Worm (Caenorhabditis elegans) whole organism, midembryonic: Measurements from ENCODE around the gene osm-8.

Source experiments
- T22C8.4 ChIP-seq: fragments of 200-800 bp; sonication (Bioruptor generic); IDR thresholded peaks from 2 replicates; pipeline ENCODE4 v1.3.6; 2022; ENCODE audit warnings: missing genetic modification characterization, missing compliant biosample characterization
- cog-1 ChIP-seq: sonication (generic microtip); optimal IDR thresholded peaks from 2 replicates; lab custom pipeline; 2016; ENCODE audit warnings: missing genetic modification characterization, missing compliant biosample characterization
- flt-1 ChIP-seq: fragments of 200-800 bp; sonication (Bioruptor generic); IDR thresholded peaks from 2 replicates; pipeline ENCODE4 v1.3.6; 2022; ENCODE audit warnings: missing genetic modification characterization, missing compliant biosample characterization
- klf-2 ChIP-seq: fragments of 200-800 bp; sonication (Bioruptor generic); conservative IDR thresholded peaks from 2 replicates; pipeline ENCODE4 v1.3.6; 2022; ENCODE audit warnings: missing genetic modification reagents, missing genetic modification characterization, missing compliant biosample characterization
- med-1 ChIP-seq: sonication (generic microtip); optimal IDR thresholded peaks from 2 replicates; lab custom pipeline; 2017; ENCODE audit warnings: missing genetic modification characterization, mild to moderate bottlenecking, missing compliant biosample characterization, antibody characterized with exemption, missing genetic modification reagents; ENCODE audit not compliant: insufficient read depth
- ref-1 ChIP-seq: fragments of 200-800 bp; sonication (Bioruptor generic); conservative IDR thresholded peaks from 2 replicates; pipeline ENCODE4 v1.3.6; 2022; ENCODE audit warnings: missing genetic modification reagents, missing genetic modification characterization, missing compliant biosample characterization
- tab-1 ChIP-seq: fragments of 200-800 bp; sonication (Bioruptor generic); IDR thresholded peaks from 2 replicates; pipeline ENCODE4 v1.3.6; 2022; ENCODE audit warnings: missing genetic modification characterization, missing compliant biosample characterization
- ztf-23 ChIP-seq: fragments of 200-800 bp; sonication (Bioruptor generic); IDR thresholded peaks from 2 replicates; pipeline ENCODE4 v1.3.6; 2022; ENCODE audit warnings: missing genetic modification reagents, missing genetic modification characterization, missing compliant biosample characterization
- ztf-29 ChIP-seq: fragments of 200-800 bp; sonication (Bioruptor generic); IDR thresholded peaks from 2 replicates; pipeline ENCODE4 v1.3.6; 2022; ENCODE audit warnings: missing genetic modification reagents, missing genetic modification characterization, missing compliant biosample characterization

osm-8 gene

ce11 chrII:7613241-7613782, 8.1 kb upstream of the osm-8 start, which contains the start of the genes oig-4 and R07G3.7:
Gene oig-4, plus strand, starts transcription at chrII:7613541.
Gene R07G3.7, minus strand, starts transcription at chrII:7613732.
- TF ChIP-seq T22C8.4: no peak
- no peak for TF ChIP-seq med-1 (GFP tag; lab: Kevin White, UChicago)
- no peak for TF ChIP-seq ztf-23
- no peak for TF ChIP-seq cog-1 (tag; lab: Kevin White, UChicago)
- TF ChIP-seq ref-1: no peak
- no peak for TF ChIP-seq ztf-29
- TF ChIP-seq klf-2: no peak
- no peak for TF ChIP-seq flt-1 (GFP tag; lab: Robert Waterston, UW)
- no peak for TF ChIP-seq tab-1 (GFP tag; lab: Robert Waterston, UW)

ce11 chrII:7607953-7608352, 2.7 kb upstream of the osm-8 start, which contains the start of gene lips-17:
Gene lips-17, plus strand, starts transcription at chrII:7608253.
- TF ChIP-seq ztf-23 (no peak), ztf-29 (no peak)

- TF ChIP-seq cog-1 (tag; lab: Kevin White, UChicago): no peak
- no peak for TF ChIP-seq med-1 (GFP tag; lab: Kevin White, UChicago)
- TF ChIP-seq T22C8.4: no peak
- TF ChIP-seq flt-1 (GFP tag; lab: Robert Waterston, UW): no peak
- TF ChIP-seq klf-2: no peak
- TF ChIP-seq ztf-29: no peak
- TF ChIP-seq ztf-23: no peak
- TF ChIP-seq ref-1: no peak
- no peak for TF ChIP-seq tab-1 (GFP tag; lab: Robert Waterston, UW)
Measured at ce11 chrII:7599357-7599756, 5.8 kb downstream of the osm-8 start, which contains the start of gene npp-21. Gene npp-21, plus strand, starts transcription at chrII:7599657.

- TF ChIP-seq ref-1 (no peak), cog-1 (tag; lab: Kevin White, UChicago) (no peak), ztf-29 (no peak), flt-1 (GFP tag; lab: Robert Waterston, UW) (no peak), klf-2 (no peak), ztf-23 (no peak), tab-1 (GFP tag; lab: Robert Waterston, UW) (no peak), T22C8.4 (no peak)
Measured at ce11 chrII:7598702-7599314, 6.4 kb downstream of the osm-8 start, which contains the start of gene pgam-5. Gene pgam-5, minus strand, starts transcription at chrII:7598752.

ce11 chrII:7594812-7595211, 10.4 kb downstream of the osm-8 start, which contains the start of gene syd-1:
Gene syd-1, minus strand, starts transcription at chrII:7594912.
- TF ChIP-seq med-1 (GFP tag; lab: Kevin White, UChicago) (no peak), ref-1 (no peak), tab-1 (GFP tag; lab: Robert Waterston, UW) (no peak), T22C8.4 (no peak), flt-1 (GFP tag; lab: Robert Waterston, UW) (no peak), cog-1 (tag; lab: Kevin White, UChicago) (no peak), ztf-23 (no peak), klf-2 (no peak), ztf-29 (no peak)

ce11 chrII:7594262-7594661, 10.9 kb downstream of the osm-8 start:
- TF ChIP-seq klf-2: no peak
- no peak for TF ChIP-seq ref-1
- no peak for TF ChIP-seq ztf-23
- no peak for TF ChIP-seq med-1 (GFP tag; lab: Kevin White, UChicago)
- TF ChIP-seq tab-1 (GFP tag; lab: Robert Waterston, UW): no peak
- no peak for TF ChIP-seq flt-1 (GFP tag; lab: Robert Waterston, UW)
- TF ChIP-seq T22C8.4: no peak
- no peak for TF ChIP-seq cog-1 (tag; lab: Kevin White, UChicago)
- no peak for TF ChIP-seq ztf-29

- TF ChIP-seq flt-1 (GFP tag; lab: Robert Waterston, UW) (no peak), ztf-29 (no peak), ztf-23 (no peak), ref-1 (no peak), cog-1 (tag; lab: Kevin White, UChicago) (no peak)
Measured at ce11 chrII:7593227-7593626, 12.0 kb downstream of the osm-8 start.

ce11 chrII:7588295-7588694, 16.9 kb downstream of the osm-8 start:
- no peak for TF ChIP-seq T22C8.4
- no peak for TF ChIP-seq ref-1
- TF ChIP-seq cog-1 (tag; lab: Kevin White, UChicago): no peak
- no peak for TF ChIP-seq klf-2
- no peak for TF ChIP-seq ztf-23
- no peak for TF ChIP-seq med-1 (GFP tag; lab: Kevin White, UChicago)
- no peak for TF ChIP-seq flt-1 (GFP tag; lab: Robert Waterston, UW)
- no peak for TF ChIP-seq ztf-29
- no peak for TF ChIP-seq tab-1 (GFP tag; lab: Robert Waterston, UW)

- TF ChIP-seq med-1 (GFP tag; lab: Kevin White, UChicago) (no peak), ztf-23 (no peak), ref-1 (no peak), ztf-29 (no peak), tab-1 (GFP tag; lab: Robert Waterston, UW) (no peak), klf-2 (no peak), cog-1 (tag; lab: Kevin White, UChicago) (no peak)
Measured at ce11 chrII:7583555-7583954, 21.7 kb downstream of the osm-8 start, which contains the start of gene mks-3. Gene mks-3, minus strand, starts transcription at chrII:7583655.

ce11 chrII:7577412-7577811, 27.8 kb downstream of the osm-8 start, which contains the start of gene F35D2.6:
Gene F35D2.6, plus strand, starts transcription at chrII:7577712.
- TF ChIP-seq tab-1 (GFP tag; lab: Robert Waterston, UW) (no peak), klf-2 (no peak), ztf-23 (no peak), flt-1 (GFP tag; lab: Robert Waterston, UW) (no peak), med-1 (GFP tag; lab: Kevin White, UChicago) (no peak), ref-1 (no peak), T22C8.4 (no peak), cog-1 (tag; lab: Kevin White, UChicago) (no peak), ztf-29 (no peak)
